Worm (Caenorhabditis elegans): ENCODE data around the gene C10A4.1.

DNA sequence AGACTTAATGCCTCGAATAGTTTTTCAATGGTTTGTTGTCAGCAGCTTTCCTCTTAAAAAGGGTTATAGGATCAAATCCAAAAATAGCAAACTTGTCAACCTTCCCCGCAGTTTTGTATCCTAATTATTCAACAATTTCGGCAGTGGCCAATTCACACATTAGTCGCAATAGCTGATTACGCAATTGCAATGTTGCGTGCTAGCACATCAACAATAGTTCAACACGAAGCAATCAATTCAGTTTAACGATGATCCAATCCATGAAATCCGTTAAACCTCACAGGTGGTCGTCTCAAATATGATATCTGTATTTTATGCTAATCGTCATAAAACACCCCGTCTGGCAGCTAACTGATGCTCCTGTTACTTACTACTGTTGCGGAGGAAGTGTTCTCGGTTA lies 36.4 kb downstream of the C10A4.1 start:
- TF ChIP-seq pqm-1 (tag; optimal IDR thresholded peaks at IDR 0.05) = no peak
- TF ChIP-seq ama-1 (optimal IDR thresholded peaks at IDR 0.05) = no peak
- no peak for TF ChIP-seq sox-2 (GFP tag; IDR thresholded peaks at IDR 0.05)
- TF ChIP-seq K09A11.1 (tag; optimal IDR thresholded peaks at IDR 0.05; ENCODE audit: insufficient read depth) = no peak

Data from whole organism, late embryonic.